Fruit fly (Drosophila melanogaster): ENCODE measurements around the gene CG15370.
A peak's percentile ranks its signal among the peaks of the same experiment; 100 is the strongest.

The CG15370 gene

DNA sequence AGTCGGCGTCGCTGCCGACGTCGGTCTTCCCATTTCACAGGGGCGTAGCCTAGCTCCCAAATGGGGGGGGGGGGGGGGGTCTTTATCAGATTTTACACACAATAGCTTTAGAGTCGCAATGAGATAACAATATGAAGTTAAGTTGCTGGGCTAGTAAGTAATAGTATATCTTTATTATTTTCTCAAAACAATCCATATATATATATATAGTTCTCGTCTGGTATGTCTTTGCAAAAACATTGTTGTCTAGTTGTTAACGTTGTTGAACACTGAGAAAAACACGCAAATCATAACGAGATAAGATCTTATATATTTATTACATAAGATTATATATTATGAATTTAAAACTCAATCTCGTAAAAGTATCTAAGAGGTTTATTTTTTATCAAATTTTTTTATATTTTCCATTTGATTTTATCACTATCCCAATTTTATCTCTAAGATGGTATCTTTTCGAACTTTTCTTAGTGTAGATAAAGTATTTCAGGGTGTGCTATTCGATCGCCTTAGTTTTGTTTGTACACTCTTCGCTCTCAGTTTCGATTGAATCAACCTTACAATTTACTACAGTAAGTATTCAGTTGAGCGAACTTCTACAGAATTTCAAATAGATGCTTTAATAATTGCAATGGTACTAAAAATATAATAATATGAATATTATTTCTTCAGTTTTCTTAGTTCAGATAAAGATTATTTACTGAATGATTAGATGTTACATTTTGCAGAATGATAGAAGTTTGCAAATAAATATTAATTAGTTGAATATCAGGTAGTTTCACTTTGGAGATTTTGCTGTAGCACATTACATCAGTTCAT lies 23.2 kb upstream of the CG15370 start (continued):
- TF ChIP-seq bigmax (GFP tag; optimal IDR thresholded peaks at IDR 0.05) (no peak), zen2 (GFP tag; IDR thresholded peaks at IDR 0.05; ENCODE audit: partially characterized antibody) (no peak), Hsf (GFP tag; optimal IDR thresholded peaks at IDR 0.05) (peak; percentile 8), her (GFP tag; optimal IDR thresholded peaks at IDR 0.05) (no peak), tgo (GFP tag; IDR thresholded peaks at IDR 0.05) (peak; percentile 82; the same call in 2 of the 3 replicates), onecut (GFP tag; IDR thresholded peaks at IDR 0.05) (peak; percentile 47; the same call in 1 of the 2 replicates), wdn (GFP tag; IDR thresholded peaks at IDR 0.05) (peak; percentile 92), NC2β (GFP tag; optimal IDR thresholded peaks at IDR 0.05) (no peak), Kr (GFP tag; optimal IDR thresholded peaks at IDR 0.05) (no peak), CG17359 (tag; optimal IDR thresholded peaks at IDR 0.05) (peak; percentile 60), CG10543 (GFP tag; optimal IDR thresholded peaks at IDR 0.05) (peak; percentile 76), Hr78 (GFP tag; optimal IDR thresholded peaks at IDR 0.05) (no peak), HLH54F (GFP tag; optimal IDR thresholded peaks at IDR 0.05) (peak; percentile 21), tap (tag; optimal IDR thresholded peaks at IDR 0.05) (peak; percentile 30), tin (GFP tag; optimal IDR thresholded peaks at IDR 0.05) (peak; percentile 9), CG12744 (GFP tag; optimal IDR thresholded peaks at IDR 0.05) (no peak), bab2 (GFP tag; optimal IDR thresholded peaks at IDR 0.05) (peak; percentile 11), CG8765 (GFP tag; IDR thresholded peaks at IDR 0.05) (peak; percentile 56; the same call in 1 of the 2 replicates), Sry-β (GFP tag; optimal IDR thresholded peaks at IDR 0.05) (no peak), CG8388 (GFP tag; optimal IDR thresholded peaks at IDR 0.05) (peak; percentile 21), CG11456 (GFP tag; IDR thresholded peaks at IDR 0.05) (peak; percentile 97), gcm (GFP tag; optimal IDR thresholded peaks at IDR 0.05) (peak; percentile 19), Xrp1 (GFP tag; IDR thresholded peaks at IDR 0.05) (peak; percentile 63), al (GFP tag; IDR thresholded peaks at IDR 0.05) (peak; percentile 92), CG11560 (tag; IDR thresholded peaks at IDR 0.05) (peak; percentile 79), bbx (GFP tag; IDR thresholded peaks at IDR 0.05; ENCODE audit: partially characterized antibody) (no peak), Bdp1 (GFP tag; optimal IDR thresholded peaks at IDR 0.05) (peak; percentile 31), disco-r (GFP tag; optimal IDR thresholded peaks at IDR 0.05) (no peak), row (GFP tag; IDR thresholded peaks at IDR 0.05) (peak; percentile 84), CkIIα-i1 (GFP tag; IDR thresholded peaks at IDR 0.05) (peak; percentile 54; the same call in 1 of the 2 replicates), CG14014 (GFP tag; IDR thresholded peaks at IDR 0.05) (peak; percentile 89), jing (GFP tag; optimal IDR thresholded peaks at IDR 0.05) (peak; percentile 2), CG1603 (tag; optimal IDR thresholded peaks at IDR 0.05) (peak; percentile 17), ac (GFP tag; optimal IDR thresholded peaks at IDR 0.05) (no peak), Tbp (GFP tag; optimal IDR thresholded peaks at IDR 0.05) (no peak), CG3838 (GFP tag; optimal IDR thresholded peaks at IDR 0.05) (no peak), CG11504 (tag; optimal IDR thresholded peaks at IDR 0.05) (peak; percentile 64), CG11085 (GFP tag; IDR thresholded peaks at IDR 0.05) (peak; percentile 81), D19B (GFP tag; optimal IDR thresholded peaks at IDR 0.05) (peak; percentile 73), CG34376 (GFP tag; optimal IDR thresholded peaks at IDR 0.05) (peak; percentile 32), sisA (GFP tag; IDR thresholded peaks at IDR 0.05) (peak; percentile 61), sug (tag; optimal IDR thresholded peaks at IDR 0.05) (peak; percentile 54), hbn (GFP tag; IDR thresholded peaks at IDR 0.05; ENCODE audit: partially characterized antibody) (no peak), CG6689 (GFP tag; IDR thresholded peaks at IDR 0.05) (peak; percentile 92), br (optimal IDR thresholded peaks at IDR 0.05) (no peak), CG4282 (GFP tag; optimal IDR thresholded peaks at IDR 0.05) (no peak), CG8281 (tag; optimal IDR thresholded peaks at IDR 0.05) (peak; percentile 35), Atf-2 (GFP tag; optimal IDR thresholded peaks at IDR 0.05) (no peak), ham (GFP tag; IDR thresholded peaks at IDR 0.05) (peak; percentile 79), pzg (GFP tag; optimal IDR thresholded peaks at IDR 0.05) (peak; percentile 13)
